Worm (Caenorhabditis elegans): ENCODE data around the gene nimk-1.

DNA sequence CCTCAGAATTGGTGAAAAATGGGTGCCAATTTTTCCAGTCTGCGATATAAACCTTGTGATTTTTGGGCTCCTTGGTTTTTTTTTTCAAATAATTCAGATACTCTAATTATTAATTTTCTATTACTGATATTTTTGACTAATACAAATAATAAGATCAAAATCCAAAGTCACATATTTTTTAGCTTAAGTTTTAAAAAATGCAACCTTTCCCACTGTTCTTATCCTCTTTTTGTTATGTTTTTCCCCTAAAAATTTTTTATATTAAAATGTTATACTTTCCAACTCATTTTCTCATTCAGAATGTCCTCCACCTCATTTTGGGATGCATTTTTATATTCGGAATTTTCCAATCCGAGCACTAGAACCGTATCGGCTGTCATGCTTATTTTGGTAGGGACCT lies 4.6 kb upstream of the nimk-1 start, which contains the start of gene srx-120:
- TF ChIP-seq unc-62 (GFP tag; optimal IDR thresholded peaks at IDR 0.05): no peak
- no peak for TF ChIP-seq nhr-12 (tag; optimal IDR thresholded peaks at IDR 0.05)
- TF ChIP-seq ceh-83 (GFP tag; optimal IDR thresholded peaks at IDR 0.05): no peak
